Fruit fly (Drosophila melanogaster): ENCODE data around the gene CG10038.

The CG10038 gene

dm6 chr3R:12350497-12350896 is at the start of gene CG10038:
CG10038 (minus strand) TSS chr3R:12350644.
- TF ChIP-seq ttk (optimal IDR thresholded peaks at IDR 0.05): no peak
- no peak for TF ChIP-seq Myc (optimal IDR thresholded peaks at IDR 0.05)
- no peak for TF ChIP-seq Sin3A (optimal IDR thresholded peaks at IDR 0.05)
- no peak for TF ChIP-seq psq (optimal IDR thresholded peaks at IDR 0.05)
- no peak for TF ChIP-seq insv (optimal IDR thresholded peaks at IDR 0.05)
- no peak for TF ChIP-seq h (optimal IDR thresholded peaks at IDR 0.05)

DNA sequence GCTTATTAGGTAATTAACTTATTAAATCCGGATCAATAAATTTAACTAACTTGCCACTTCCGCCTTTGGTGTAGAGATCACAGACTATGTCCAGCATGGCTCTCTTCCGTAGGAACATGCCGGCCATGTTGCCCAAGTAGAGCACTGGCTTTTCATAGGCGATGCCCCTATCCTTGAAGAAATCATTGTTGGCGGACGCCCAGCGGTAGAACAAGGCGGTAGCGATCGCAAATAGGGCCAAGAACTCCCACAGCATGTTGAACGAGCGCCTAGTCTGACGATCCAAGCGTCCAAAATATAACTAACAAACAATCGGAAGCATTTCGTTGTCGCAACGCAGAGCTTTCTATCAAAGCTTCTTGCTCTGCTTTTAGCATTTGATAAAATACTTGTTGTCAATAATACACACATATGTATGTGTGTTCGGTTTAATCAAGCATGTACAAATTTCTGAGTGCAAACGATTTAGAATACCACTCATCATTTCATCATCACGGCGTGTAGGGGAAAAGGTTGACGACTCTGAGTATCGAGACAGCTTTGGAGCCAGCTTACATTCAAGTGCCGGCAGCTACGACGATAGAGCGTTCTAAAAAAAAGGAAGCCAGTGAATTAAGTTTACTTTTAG is 48.3 kb upstream of the CG10038 start, which contains the start of gene Cyp9f3:
Cyp9f3 (minus strand) TSS at position 310 of the 628 bp plus-strand sequence.
- TF ChIP-seq ttk (optimal IDR thresholded peaks at IDR 0.05): no peak
- no peak for TF ChIP-seq psq (optimal IDR thresholded peaks at IDR 0.05)
- no peak for TF ChIP-seq insv (optimal IDR thresholded peaks at IDR 0.05)
- no peak for TF ChIP-seq h (optimal IDR thresholded peaks at IDR 0.05)
- no peak for TF ChIP-seq Sin3A (optimal IDR thresholded peaks at IDR 0.05)
- TF ChIP-seq Myc (optimal IDR thresholded peaks at IDR 0.05): no peak

DNA sequence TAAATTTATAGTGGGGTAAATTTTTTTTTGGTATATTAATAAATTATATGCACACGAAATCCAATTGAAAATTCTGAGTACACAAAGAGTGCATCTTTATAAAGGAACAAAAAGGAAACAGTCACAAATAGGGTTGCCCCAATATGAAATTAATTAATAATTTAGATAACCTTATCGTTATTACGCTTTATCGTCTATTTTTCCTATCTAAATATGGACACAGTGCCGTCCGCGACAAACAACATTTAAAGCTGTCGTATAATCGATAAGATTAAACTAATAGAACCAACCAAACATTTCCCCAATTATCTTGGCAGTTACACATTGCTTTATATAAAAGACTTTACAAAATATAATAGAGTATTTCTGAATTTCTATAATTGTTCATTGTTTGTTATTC is 47.6 kb upstream of the CG10038 start:
- TF ChIP-seq ttk (optimal IDR thresholded peaks at IDR 0.05): no peak
- TF ChIP-seq Myc (optimal IDR thresholded peaks at IDR 0.05): no peak

DNA sequence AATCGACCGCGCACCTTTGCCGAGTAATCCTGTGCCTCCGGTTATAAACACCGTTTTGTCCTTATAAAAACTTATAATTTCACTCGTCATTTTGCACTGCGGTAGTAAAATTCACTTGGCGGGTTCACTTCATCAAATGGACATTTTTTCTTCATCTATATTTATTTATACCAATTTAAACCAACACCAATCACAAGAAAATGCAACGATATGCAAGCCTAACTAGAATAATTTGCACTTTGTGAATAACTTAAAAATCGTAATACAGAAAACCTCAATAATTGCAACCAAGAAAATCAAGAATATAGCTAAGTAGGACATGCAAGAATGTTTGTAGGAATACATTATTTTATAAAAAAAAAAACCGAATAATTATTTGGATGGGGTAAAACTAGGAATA is 45.4 kb upstream of the CG10038 start, which contains the start of the genes CG10096 and CG10097:
CG10096 (minus strand) TSS at position 101 of the 400 bp plus-strand sequence.
CG10097 (minus strand) TSS at position 101 of the 400 bp plus-strand sequence.
- TF ChIP-seq h (optimal IDR thresholded peaks at IDR 0.05) (no peak), ttk (optimal IDR thresholded peaks at IDR 0.05) (no peak), Sin3A (optimal IDR thresholded peaks at IDR 0.05) (no peak), Myc (optimal IDR thresholded peaks at IDR 0.05) (no peak), insv (optimal IDR thresholded peaks at IDR 0.05) (no peak), psq (optimal IDR thresholded peaks at IDR 0.05) (no peak)

DNA sequence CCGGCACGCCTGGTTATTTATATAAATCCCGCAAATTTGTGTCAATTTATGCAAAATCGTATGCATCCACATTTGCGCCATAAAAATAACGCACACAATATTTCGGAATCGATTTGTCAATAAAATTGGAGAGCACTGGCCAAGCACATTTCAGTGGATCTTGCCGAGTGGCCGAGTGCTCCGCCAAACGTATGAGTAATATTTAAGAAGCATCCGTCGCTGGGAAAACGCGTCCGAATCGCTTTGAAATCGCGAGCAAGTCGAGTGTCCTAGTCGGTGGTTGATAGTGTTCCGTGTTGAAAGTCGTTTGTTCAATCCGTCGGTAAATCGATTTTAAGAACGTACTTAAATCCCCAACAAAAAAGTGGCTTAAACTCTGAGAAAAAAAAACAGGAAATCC is 36.5 kb upstream of the CG10038 start, which contains the start of gene CG33098:
CG33098 (plus strand) TSS at position 224 of the 400 bp plus-strand sequence.
- TF ChIP-seq psq (optimal IDR thresholded peaks at IDR 0.05) (no peak), insv (optimal IDR thresholded peaks at IDR 0.05) (no peak), h (optimal IDR thresholded peaks at IDR 0.05) (no peak), ttk (optimal IDR thresholded peaks at IDR 0.05) (no peak), Myc (optimal IDR thresholded peaks at IDR 0.05) (no peak), Sin3A (optimal IDR thresholded peaks at IDR 0.05) (no peak)

- TF ChIP-seq psq (optimal IDR thresholded peaks at IDR 0.05) (no peak), insv (optimal IDR thresholded peaks at IDR 0.05) (no peak), ttk (optimal IDR thresholded peaks at IDR 0.05) (no peak), h (optimal IDR thresholded peaks at IDR 0.05) (no peak), Myc (optimal IDR thresholded peaks at IDR 0.05) (no peak), Sin3A (optimal IDR thresholded peaks at IDR 0.05) (no peak)
Observed at dm6 chr3R:12385949-12386348, 35.5 kb upstream of the CG10038 start, which contains the start of gene Sol1. Sol1 (plus strand) TSS chr3R:12386249.

DNA sequence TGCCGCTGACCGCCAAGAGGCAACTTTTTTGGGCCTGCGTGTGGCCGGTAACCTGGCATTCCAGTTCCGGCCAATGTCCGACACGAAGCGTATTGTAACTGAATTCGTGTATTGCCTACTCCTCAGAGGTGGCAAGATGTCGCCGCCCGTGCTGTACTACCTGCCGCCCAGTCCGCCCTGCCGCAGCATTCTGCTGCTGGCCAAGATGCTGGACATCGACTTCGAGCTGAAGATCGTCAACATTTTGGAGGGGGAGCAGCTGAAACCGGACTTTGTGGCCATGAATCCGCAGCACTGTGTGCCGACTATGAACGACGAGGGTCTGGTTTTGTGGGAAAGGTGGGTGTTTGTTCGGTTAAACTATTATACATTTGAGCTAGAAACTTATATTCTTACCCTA is 33.8 kb upstream of the CG10038 start:
- TF ChIP-seq ttk (optimal IDR thresholded peaks at IDR 0.05) (no peak), h (optimal IDR thresholded peaks at IDR 0.05) (no peak), insv (optimal IDR thresholded peaks at IDR 0.05) (no peak), Sin3A (optimal IDR thresholded peaks at IDR 0.05) (no peak), Myc (optimal IDR thresholded peaks at IDR 0.05) (no peak), psq (optimal IDR thresholded peaks at IDR 0.05) (no peak)

DNA sequence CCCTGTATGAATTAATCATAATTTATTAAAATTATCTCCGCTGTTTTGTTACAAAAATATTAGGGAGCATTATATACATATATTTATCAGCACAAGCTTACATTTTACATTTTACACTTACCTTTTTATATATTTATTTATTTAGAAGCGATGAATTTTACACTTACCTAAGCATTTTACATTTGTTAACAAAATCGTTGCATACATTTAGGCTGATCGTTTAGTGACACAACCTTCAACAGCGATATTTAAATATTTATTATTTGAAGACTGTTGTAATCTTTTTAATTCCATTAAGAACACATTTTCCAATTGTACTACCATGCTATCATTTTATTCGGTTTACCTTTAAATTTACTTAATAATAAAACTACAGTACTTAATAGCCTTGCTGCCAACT is 33.3 kb upstream of the CG10038 start:
- TF ChIP-seq ttk (optimal IDR thresholded peaks at IDR 0.05): no peak
- no peak for TF ChIP-seq insv (optimal IDR thresholded peaks at IDR 0.05)
- no peak for TF ChIP-seq Myc (optimal IDR thresholded peaks at IDR 0.05)
- TF ChIP-seq h (optimal IDR thresholded peaks at IDR 0.05): no peak
- no peak for TF ChIP-seq psq (optimal IDR thresholded peaks at IDR 0.05)
- TF ChIP-seq Sin3A (optimal IDR thresholded peaks at IDR 0.05): no peak

- TF ChIP-seq Myc (optimal IDR thresholded peaks at IDR 0.05): no peak
- TF ChIP-seq insv (optimal IDR thresholded peaks at IDR 0.05): no peak
- TF ChIP-seq psq (optimal IDR thresholded peaks at IDR 0.05): no peak
- TF ChIP-seq ttk (optimal IDR thresholded peaks at IDR 0.05): no peak
- TF ChIP-seq Sin3A (optimal IDR thresholded peaks at IDR 0.05): no peak
- TF ChIP-seq h (optimal IDR thresholded peaks at IDR 0.05): no peak
Observed at dm6 chr3R:12383036-12383435, 32.6 kb upstream of the CG10038 start, which contains the start of gene GstD11. GstD11 (plus strand) TSS chr3R:12383336.

DNA sequence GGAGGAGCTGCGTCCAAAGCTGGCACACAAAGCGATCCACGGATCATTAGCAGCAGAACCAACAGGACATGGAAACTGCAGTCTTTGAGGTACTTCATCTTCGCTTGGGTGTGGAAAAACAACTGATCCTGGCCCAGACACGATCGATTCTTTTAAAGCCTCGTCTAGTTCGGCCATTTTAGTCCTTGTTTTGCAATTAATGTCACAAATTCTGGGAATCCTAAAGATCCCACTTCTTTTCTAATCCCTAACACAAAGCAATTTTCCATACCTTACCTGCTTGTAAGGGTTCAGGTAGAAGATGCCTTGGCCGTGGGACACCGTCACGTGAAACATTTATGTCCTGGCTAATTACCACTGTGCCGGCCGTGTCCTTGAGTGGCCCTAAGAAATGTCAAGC is 32.1 kb upstream of the CG10038 start, which contains the start of gene CG10035:
CG10035 (minus strand) TSS at position 129 of the 400 bp plus-strand sequence.
- TF ChIP-seq Sin3A (optimal IDR thresholded peaks at IDR 0.05): no peak
- TF ChIP-seq ttk (optimal IDR thresholded peaks at IDR 0.05): no peak
- TF ChIP-seq h (optimal IDR thresholded peaks at IDR 0.05): no peak
- no peak for TF ChIP-seq insv (optimal IDR thresholded peaks at IDR 0.05)
- no peak for TF ChIP-seq Myc (optimal IDR thresholded peaks at IDR 0.05)
- TF ChIP-seq psq (optimal IDR thresholded peaks at IDR 0.05): no peak

DNA sequence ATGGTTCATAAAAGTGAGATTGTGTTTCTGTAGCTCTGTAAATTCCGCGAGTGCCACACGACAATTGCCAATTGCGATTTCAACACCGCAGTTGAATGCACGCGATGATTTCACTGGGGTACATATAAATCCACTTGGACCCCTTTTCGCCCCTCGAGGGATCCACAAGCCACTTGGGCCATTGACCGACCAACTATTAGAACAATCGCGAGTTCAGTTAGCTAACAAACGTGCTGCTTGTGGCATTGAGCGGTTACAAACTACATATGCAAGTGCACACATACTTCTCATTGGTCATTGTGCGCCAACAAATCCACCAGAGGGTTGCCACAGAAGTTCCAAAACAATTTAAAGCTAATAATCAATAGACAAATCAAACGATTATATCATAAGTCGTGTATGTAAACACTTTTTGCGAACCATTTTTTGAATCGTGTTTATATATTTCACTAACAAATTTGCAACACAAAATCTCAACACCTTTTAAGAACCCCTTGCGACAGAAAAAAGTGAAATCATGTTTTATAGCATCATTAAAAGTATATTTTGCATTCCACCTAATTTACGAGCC is 30.8 kb upstream of the CG10038 start:
- TF ChIP-seq ttk (optimal IDR thresholded peaks at IDR 0.05) (no peak), insv (optimal IDR thresholded peaks at IDR 0.05) (no peak), Myc (optimal IDR thresholded peaks at IDR 0.05) (no peak), Sin3A (optimal IDR thresholded peaks at IDR 0.05) (no peak), h (optimal IDR thresholded peaks at IDR 0.05) (no peak), psq (optimal IDR thresholded peaks at IDR 0.05) (no peak)

- TF ChIP-seq psq (optimal IDR thresholded peaks at IDR 0.05): no peak
- TF ChIP-seq insv (optimal IDR thresholded peaks at IDR 0.05): no peak
- TF ChIP-seq Myc (optimal IDR thresholded peaks at IDR 0.05): no peak
- TF ChIP-seq ttk (optimal IDR thresholded peaks at IDR 0.05): no peak
- TF ChIP-seq Sin3A (optimal IDR thresholded peaks at IDR 0.05): no peak
- no peak for TF ChIP-seq h (optimal IDR thresholded peaks at IDR 0.05)
Observed at dm6 chr3R:12379708-12380107, 29.3 kb upstream of the CG10038 start, which contains the start of gene GstD8. GstD8 (plus strand) TSS chr3R:12380008.

All from Kc167 (cell line).